2 worm cellular contexts compared by ENCODE assay signal in genomic region chrIII:8117155-8117554, ce11.
TF ChIP-seq lines count a peak whose summit lies in the region.

No protein-coding gene starts in this region.

TF ChIP-seq in whole organism, L4 larva, 104 proteins besides CTCF, POLR2A, EP300 and RAD21:
- TF ChIP-seq lin-38 (GFP tag; IDR thresholded peaks at IDR 0.05; lab: Robert Waterston, UW) = no peak
- no peak for TF ChIP-seq mxl-2 (GFP tag; conservative IDR thresholded peaks at IDR 0.05; lab: Robert Waterston, UW)
- TF ChIP-seq set-16 (GFP tag; IDR thresholded peaks at IDR 0.05; lab: Robert Waterston, UW) = peak; percentile 83

TF ChIP-seq in whole organism, young adult, 124 proteins besides CTCF, POLR2A, EP300 and RAD21:
- TF ChIP-seq Y56A3A.18 (GFP tag; IDR thresholded peaks at IDR 0.05; lab: Robert Waterston, UW) (no peak), egrh-3 (GFP tag; IDR thresholded peaks at IDR 0.05; lab: Robert Waterston, UW) (peak; percentile 54), zfh-2 (GFP tag; conservative IDR thresholded peaks at IDR 0.05; lab: Robert Waterston, UW) (peak; percentile 85)
TF ChIP-seq in whole organism, young adult: peak in this region for 2.
